Fruit fly (Drosophila melanogaster) whole organism, prepupa: ENCODE measurements around the gene Cp36.

Source experiments
- Blimp-1 ChIP-seq: fragments of 200-800 bp; sonication (Bioruptor generic); optimal IDR thresholded peaks from 3 replicates; lab custom pipeline; 2017; ENCODE audit warnings: missing biosample characterization, missing genetic modification characterization, mild to moderate bottlenecking, moderate library complexity, missing genetic modification reagents
- CG10631 ChIP-seq: fragments of 200-800 bp; sonication (Bioruptor generic); optimal IDR thresholded peaks from 2 replicates; lab custom pipeline; 2016; ENCODE audit warnings: missing biosample characterization, missing genetic modification characterization
- CG10669 ChIP-seq: fragments of 200-800 bp; sonication (Bioruptor generic); optimal IDR thresholded peaks from 3 replicates; lab custom pipeline; 2018; ENCODE audit warnings: missing biosample characterization, mild to moderate bottlenecking, missing genetic modification characterization, moderate library complexity
- CG11294 ChIP-seq: fragments of 200-800 bp; sonication (Bioruptor generic); IDR thresholded peaks from 2 replicates; pipeline ENCODE4 v1.3.6; 2022; ENCODE audit warnings: missing biosample characterization, missing genetic modification characterization
- CG11902 ChIP-seq: fragments of 200-800 bp; sonication (Bioruptor generic); optimal IDR thresholded peaks from 3 replicates; lab custom pipeline; 2016; ENCODE audit warnings: missing biosample characterization, missing genetic modification characterization
- CG1621 ChIP-seq: fragments of 200-800 bp; sonication (Bioruptor generic); optimal IDR thresholded peaks from 3 replicates; lab custom pipeline; 2018; ENCODE audit warnings: missing biosample characterization, mild to moderate bottlenecking, missing genetic modification characterization
- CG16779 ChIP-seq: fragments of 200-800 bp; sonication (Bioruptor generic); optimal IDR thresholded peaks from 3 replicates; lab custom pipeline; 2017; ENCODE audit warnings: missing biosample characterization, mild to moderate bottlenecking, missing genetic modification characterization
- CG3032 ChIP-seq: fragments of 200-800 bp; optimal IDR thresholded peaks from 2 replicates; lab custom pipeline; 2019; ENCODE audit warnings: missing biosample characterization, mild to moderate bottlenecking, missing genetic modification characterization, moderate library complexity
- CG31627 ChIP-seq: fragments of 200-800 bp; sonication (Bioruptor generic); optimal IDR thresholded peaks from 3 replicates; lab custom pipeline; 2016; ENCODE audit warnings: missing biosample characterization, missing genetic modification characterization
- CG32006 ChIP-seq: fragments of 200-800 bp; sonication (Bioruptor generic); optimal IDR thresholded peaks from 3 replicates; lab custom pipeline; 2017; ENCODE audit warnings: missing biosample characterization, mild to moderate bottlenecking, missing genetic modification characterization
- CG34406 ChIP-seq: fragments of 200-800 bp; sonication (Bioruptor generic); optimal IDR thresholded peaks from 3 replicates; lab custom pipeline; 2016; ENCODE audit warnings: missing biosample characterization, missing genetic modification characterization
- CG3919 ChIP-seq: fragments of 200-800 bp; sonication (Bioruptor generic); optimal IDR thresholded peaks from 3 replicates; lab custom pipeline; 2016; ENCODE audit warnings: missing biosample characterization, missing genetic modification characterization
- CG6163 ChIP-seq: fragments of 200-800 bp; sonication (Bioruptor generic); IDR thresholded peaks from 3 replicates; pipeline ENCODE4 v1.3.6; 2022; ENCODE audit warnings: missing biosample characterization, missing genetic modification characterization
- CG6276 ChIP-seq: fragments of 200-800 bp; sonication (Bioruptor generic); optimal IDR thresholded peaks from 2 replicates; lab custom pipeline; 2017; ENCODE audit warnings: missing biosample characterization, mild to moderate bottlenecking, missing genetic modification characterization
- CG6792 ChIP-seq: fragments of 200-800 bp; sonication (Bioruptor generic); optimal IDR thresholded peaks from 3 replicates; lab custom pipeline; 2016; ENCODE audit warnings: missing biosample characterization, missing genetic modification characterization
- CG6808 ChIP-seq: fragments of 200-800 bp; sonication (Bioruptor generic); optimal IDR thresholded peaks from 3 replicates; lab custom pipeline; 2017; ENCODE audit warnings: missing biosample characterization, missing genetic modification characterization, mild to moderate bottlenecking, moderate library complexity, missing genetic modification reagents
- CG6854 ChIP-seq: fragments of 200-800 bp; sonication (Bioruptor generic); optimal IDR thresholded peaks from 2 replicates; lab custom pipeline; 2017; ENCODE audit warnings: missing biosample characterization, mild to moderate bottlenecking, missing genetic modification characterization
- CG7368 ChIP-seq: fragments of 200-800 bp; sonication (Bioruptor generic); optimal IDR thresholded peaks from 3 replicates; lab custom pipeline; 2016; ENCODE audit warnings: missing biosample characterization, missing genetic modification characterization
- CG8119 ChIP-seq: fragments of 200-800 bp; sonication (Bioruptor generic); IDR thresholded peaks from 3 replicates; pipeline ENCODE4 v1.3.6; 2022; ENCODE audit warnings: missing biosample characterization, missing genetic modification characterization
- CG8319 ChIP-seq: fragments of 200-800 bp; sonication (Bioruptor generic); optimal IDR thresholded peaks from 3 replicates; lab custom pipeline; 2016; ENCODE audit warnings: missing biosample characterization, missing genetic modification characterization
- CG8632 ChIP-seq: fragments of 200-800 bp; sonication (Bioruptor generic); optimal IDR thresholded peaks from 3 replicates; lab custom pipeline; 2016; ENCODE audit warnings: missing biosample characterization, missing genetic modification characterization
- CG9139 ChIP-seq: fragments of 200-800 bp; sonication (Bioruptor generic); optimal IDR thresholded peaks from 3 replicates; lab custom pipeline; 2017; ENCODE audit warnings: missing biosample characterization, mild to moderate bottlenecking, missing genetic modification characterization
- Eip75B ChIP-seq: fragments of 200-800 bp; sonication (Bioruptor generic); optimal IDR thresholded peaks from 3 replicates; lab custom pipeline; 2016; ENCODE audit warnings: missing biosample characterization, missing genetic modification characterization
- Eip93F ChIP-seq: fragments of 200-800 bp; sonication (Bioruptor generic); optimal IDR thresholded peaks from 2 replicates; lab custom pipeline; 2016; ENCODE audit warnings: missing biosample characterization, mild to moderate bottlenecking, missing genetic modification characterization
- Ets21C ChIP-seq: fragments of 200-800 bp; sonication (Bioruptor generic); optimal IDR thresholded peaks from 3 replicates; lab custom pipeline; 2016; ENCODE audit warnings: missing biosample characterization, missing genetic modification characterization
- Ets96B ChIP-seq: fragments of 200-800 bp; optimal IDR thresholded peaks from 2 replicates; lab custom pipeline; 2019; ENCODE audit warnings: missing biosample characterization, mild to moderate bottlenecking, missing genetic modification characterization, moderate library complexity
- Gug ChIP-seq: fragments of 200-800 bp; sonication (Bioruptor generic); IDR thresholded peaks from 2 replicates; pipeline ENCODE4 v1.3.6; 2022; ENCODE audit warnings: missing biosample characterization, missing genetic modification characterization
- Hr38 ChIP-seq: sonication (Bioruptor generic); optimal IDR thresholded peaks from 2 replicates; lab custom pipeline; 2016; ENCODE audit warnings: missing biosample characterization, missing genetic modification characterization
- Hr39 ChIP-seq: fragments of 200-800 bp; sonication (Bioruptor generic); optimal IDR thresholded peaks from 2 replicates; lab custom pipeline; 2016; ENCODE audit warnings: missing biosample characterization, missing genetic modification characterization
- Hr4 ChIP-seq: fragments of 200-800 bp; sonication (Bioruptor generic); optimal IDR thresholded peaks from 3 replicates; lab custom pipeline; 2016; ENCODE audit warnings: missing biosample characterization, missing genetic modification characterization
- Lpt ChIP-seq: fragments of 200-800 bp; sonication (Bioruptor generic); optimal IDR thresholded peaks from 3 replicates; lab custom pipeline; 2016; ENCODE audit warnings: missing biosample characterization, missing genetic modification characterization
- Met ChIP-seq: fragments of 200-800 bp; sonication (Bioruptor generic); optimal IDR thresholded peaks from 3 replicates; lab custom pipeline; 2016; ENCODE audit warnings: missing biosample characterization, missing genetic modification characterization
- OdsH ChIP-seq: fragments of 200-800 bp; sonication (Bioruptor generic); optimal IDR thresholded peaks from 3 replicates; lab custom pipeline; 2016; ENCODE audit warnings: missing biosample characterization, missing genetic modification characterization
- Sox14 ChIP-seq: fragments of 200-800 bp; sonication (Bioruptor generic); optimal IDR thresholded peaks from 3 replicates; lab custom pipeline; 2016; ENCODE audit warnings: missing biosample characterization, missing genetic modification characterization
- Sox15 ChIP-seq: fragments of 200-800 bp; sonication (Bioruptor generic); optimal IDR thresholded peaks from 3 replicates; lab custom pipeline; 2016; ENCODE audit warnings: missing biosample characterization, missing genetic modification characterization
- cyc ChIP-seq: fragments of 200-800 bp; sonication (Bioruptor generic); optimal IDR thresholded peaks from 3 replicates; lab custom pipeline; 2016; ENCODE audit warnings: missing biosample characterization, missing genetic modification characterization
- dac ChIP-seq: fragments of 200-800 bp; sonication (Bioruptor generic); optimal IDR thresholded peaks from 2 replicates; lab custom pipeline; 2017; ENCODE audit warnings: missing biosample characterization, mild to moderate bottlenecking, missing genetic modification characterization
- dsx ChIP-seq: fragments of 200-800 bp; optimal IDR thresholded peaks from 3 replicates; lab custom pipeline; 2019; ENCODE audit warnings: missing biosample characterization, mild to moderate bottlenecking, missing genetic modification characterization, moderate library complexity; ENCODE audit not compliant: poor library complexity, severe bottlenecking
- esn ChIP-seq: fragments of 200-800 bp; sonication (Bioruptor generic); optimal IDR thresholded peaks from 2 replicates; lab custom pipeline; 2016; ENCODE audit warnings: missing biosample characterization, mild to moderate bottlenecking, missing genetic modification characterization, moderate library complexity
- fd59A ChIP-seq: fragments of 200-800 bp; sonication (Bioruptor generic); optimal IDR thresholded peaks from 2 replicates; lab custom pipeline; 2017; ENCODE audit warnings: missing biosample characterization, mild to moderate bottlenecking, missing genetic modification characterization, missing genetic modification reagents
- fd85E ChIP-seq: fragments of 200-800 bp; sonication (Bioruptor generic); optimal IDR thresholded peaks from 3 replicates; lab custom pipeline; 2016; ENCODE audit warnings: missing biosample characterization, missing genetic modification characterization
- fkh ChIP-seq: fragments of 200-800 bp; sonication (Bioruptor generic); optimal IDR thresholded peaks from 3 replicates; lab custom pipeline; 2017; ENCODE audit warnings: missing biosample characterization, mild to moderate bottlenecking, missing genetic modification characterization, moderate library complexity
- net ChIP-seq: fragments of 200-800 bp; sonication (Bioruptor generic); optimal IDR thresholded peaks from 3 replicates; lab custom pipeline; 2016; ENCODE audit warnings: missing biosample characterization, missing genetic modification characterization
- salr ChIP-seq, 2 experiments: fragments of 200-800 bp; sonication (Bioruptor generic); optimal IDR thresholded peaks; 3 replicates each; lab custom pipeline; 2016 to 2018; ENCODE audit warnings: missing biosample characterization in 2 of 2, missing genetic modification characterization in 2 of 2, mild to moderate bottlenecking in 1 of 2
- spab ChIP-seq: fragments of 200-800 bp; sonication (Bioruptor generic); optimal IDR thresholded peaks from 2 replicates; lab custom pipeline; 2017; ENCODE audit warnings: missing biosample characterization, mild to moderate bottlenecking, missing genetic modification characterization, missing genetic modification reagents
- topi ChIP-seq: fragments of 200-800 bp; sonication (Bioruptor generic); optimal IDR thresholded peaks from 3 replicates; lab custom pipeline; 2016; ENCODE audit warnings: missing biosample characterization, missing genetic modification characterization
- vri ChIP-seq: fragments of 200-800 bp; sonication (Bioruptor generic); optimal IDR thresholded peaks from 3 replicates; lab custom pipeline; 2016; ENCODE audit warnings: missing biosample characterization, mild to moderate bottlenecking, missing genetic modification characterization

Cp36 gene

DNA sequence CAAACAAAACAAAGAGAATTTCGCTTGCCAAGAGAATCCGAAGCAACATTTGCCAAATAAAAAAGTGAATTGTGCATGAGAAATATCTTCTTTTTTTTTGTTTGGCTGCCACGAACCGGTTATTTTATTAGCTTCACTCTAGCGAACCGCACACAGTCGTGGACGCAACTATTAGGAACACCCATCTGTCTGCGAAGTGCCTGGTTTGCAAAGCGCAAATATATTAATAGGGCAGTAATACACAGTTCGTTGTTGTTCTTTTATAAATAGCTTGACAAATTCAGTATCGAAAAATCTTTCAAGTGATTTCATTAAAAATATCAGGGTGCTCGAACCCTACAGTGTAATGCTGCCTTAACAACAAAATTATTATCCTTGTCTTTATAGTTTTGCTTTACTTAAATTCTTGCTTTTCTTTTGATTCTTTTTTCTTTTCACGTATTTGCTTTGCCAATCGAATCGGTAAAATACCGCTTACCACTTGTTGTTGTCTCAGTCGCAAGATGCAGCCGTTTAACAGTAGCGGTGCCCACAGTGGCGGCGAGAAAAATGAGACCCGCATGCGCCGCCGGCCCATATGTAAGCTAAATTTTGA is 12.4 kb downstream of the Cp36 start (continued):
- TF ChIP-seq dsx (GFP tag; lab: Kevin White, UChicago) (peak; percentile 67), topi (GFP tag; lab: Kevin White, UChicago) (peak; percentile 41), vri (GFP tag; lab: Kevin White, UChicago) (peak; percentile 17), Eip93F (GFP tag; lab: Kevin White, UChicago) (no peak), spab (peak; percentile 52), CG16779 (tag; lab: Kevin White, UChicago) (peak; percentile 14), net (GFP tag; lab: Kevin White, UChicago) (peak; percentile 48), Met (GFP tag; lab: Kevin White, UChicago) (peak; percentile 46)

DNA sequence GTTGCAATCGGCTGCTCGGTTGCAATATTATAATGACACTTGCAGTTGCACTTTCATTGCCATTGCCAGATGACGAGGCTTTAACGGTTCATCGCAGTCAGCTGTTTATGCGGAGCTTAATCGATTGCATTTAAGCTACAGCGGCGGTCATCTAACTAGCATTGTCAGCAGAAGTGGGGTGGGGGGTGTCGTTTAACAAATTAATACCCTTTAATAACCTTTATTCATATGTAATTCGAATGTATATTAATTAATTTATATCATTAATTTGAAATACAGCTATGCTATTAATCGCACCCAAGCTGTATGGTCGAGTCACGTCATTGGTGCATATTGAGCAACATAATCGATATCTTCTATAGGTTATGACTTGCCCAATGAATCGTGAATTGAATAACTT is 13.7 kb downstream of the Cp36 start:
- TF ChIP-seq CG6792 (GFP tag; lab: Kevin White, UChicago) (peak; percentile 73), CG8632 (GFP tag; lab: Kevin White, UChicago) (peak; percentile 78), Met (GFP tag; lab: Kevin White, UChicago) (peak; percentile 77), fkh (no peak), CG6808 (GFP tag; lab: Kevin White, UChicago) (peak; percentile 68), fd85E (peak; percentile 57), OdsH (peak; percentile 84), CG8119 (GFP tag; lab: Robert Waterston, UW) (peak; percentile 88), Ets96B (tag; lab: Kevin White, UChicago) (peak; percentile 73), Eip75B (GFP tag; lab: Kevin White, UChicago) (peak; percentile 54), CG6276 (GFP tag; lab: Kevin White, UChicago) (peak; percentile 73), dsx (GFP tag; lab: Kevin White, UChicago) (peak; percentile 62), CG8319 (peak; percentile 74), CG11902 (GFP tag; lab: Kevin White, UChicago) (peak; percentile 68), CG9139 (peak; percentile 57), spab (peak; percentile 66), CG6854 (GFP tag; lab: Kevin White, UChicago) (peak; percentile 47), net (GFP tag; lab: Kevin White, UChicago) (peak; percentile 76), Sox15 (peak; percentile 72), CG6163 (peak; percentile 93), CG11294 (GFP tag; lab: Robert Waterston, UW) (peak; percentile 84), CG7368 (GFP tag; lab: Kevin White, UChicago) (peak; percentile 78), CG3032 (peak; percentile 71), CG10669 (GFP tag; lab: Kevin White, UChicago) (peak; percentile 78), Hr38 (GFP tag; lab: Kevin White, UChicago) (no peak), CG10631 (GFP tag; lab: Kevin White, UChicago) (peak; percentile 78), Lpt (GFP tag; lab: Kevin White, UChicago) (peak; percentile 53), CG1621 (tag; lab: Kevin White, UChicago) (peak; percentile 68), Gug (peak; percentile 86), Blimp-1 (GFP tag; lab: Kevin White, UChicago) (peak; percentile 46), CG3919 (GFP tag; lab: Kevin White, UChicago) (peak; percentile 84), esn (peak; percentile 72), CG16779 (tag; lab: Kevin White, UChicago) (peak; percentile 37), topi (GFP tag; lab: Kevin White, UChicago) (peak; percentile 70), CG32006 (peak; percentile 86), Sox14 (GFP tag; lab: Kevin White, UChicago) (peak; percentile 45), cyc (GFP tag; lab: Kevin White, UChicago) (peak; percentile 74), Ets21C (GFP tag; lab: Kevin White, UChicago) (peak; percentile 28), CG31627 (GFP tag; lab: Kevin White, UChicago) (peak; percentile 67), Hr4 (GFP tag; lab: Kevin White, UChicago) (peak; percentile 76), Hr39 (GFP tag; lab: Kevin White, UChicago) (peak; percentile 55), fd59A (peak; percentile 62), CG34406 (GFP tag; lab: Kevin White, UChicago) (peak; percentile 82), dac (GFP tag; lab: Kevin White, UChicago) (peak; percentile 68), vri (GFP tag; lab: Kevin White, UChicago) (peak; percentile 21), salr (GFP tag; optimal IDR thresholded peaks at IDR 0.05; lab: Kevin White, UChicago) (peak; percentile 24 to 54)
